In genomic region chrX:13250163-13250562, ce11 we compare ENCODE assay signal across 1 worm cellular context.
TF ChIP-seq lines count a peak whose summit lies in the region.

No protein-coding gene starts in this region.

TF ChIP-seq in whole organism, L1 larva, 84 proteins besides CTCF, POLR2A, EP300 and RAD21 (continued from another document):
- TF ChIP-seq fkh-4 (tag; optimal IDR thresholded peaks at IDR 0.05; lab: Kevin White, UChicago; ENCODE audit: borderline replicate concordance) (no peak), unc-30 (tag; optimal IDR thresholded peaks at IDR 0.05; lab: Kevin White, UChicago) (no peak), C34B4.2 (tag; optimal IDR thresholded peaks at IDR 0.05; lab: Kevin White, UChicago) (no peak), efl-1 (optimal IDR thresholded peaks at IDR 0.05; lab: Kevin White, UChicago) (no peak), efl-1 (GFP tag; optimal IDR thresholded peaks at IDR 0.05 in 1 of 2; lab: Kevin White, UChicago) (no peak), unc-130 (tag; optimal IDR thresholded peaks at IDR 0.05; lab: Kevin White, UChicago) (peak; percentile 63), lin-13 (GFP tag; optimal IDR thresholded peaks at IDR 0.05; lab: Kevin White, UChicago) (no peak), nhr-19 (GFP tag; conservative IDR thresholded peaks at IDR 0.05; lab: Robert Waterston, UW) (peak; percentile 29; the same call in 1 of the 2 replicates), unc-86 (tag; optimal IDR thresholded peaks at IDR 0.05; lab: Kevin White, UChicago) (no peak), nhr-71 (tag; optimal IDR thresholded peaks at IDR 0.05; lab: Kevin White, UChicago) (peak; percentile 74), hlh-17 (GFP tag; optimal IDR thresholded peaks at IDR 0.05; lab: Kevin White, UChicago; ENCODE audit: borderline replicate concordance) (no peak), nhr-77 (tag; optimal IDR thresholded peaks at IDR 0.05; lab: Kevin White, UChicago) (peak; percentile 64), unc-98 (GFP tag; IDR thresholded peaks at IDR 0.05; lab: Robert Waterston, UW) (no peak), vab-15 (tag; optimal IDR thresholded peaks at IDR 0.05; lab: Kevin White, UChicago) (no peak), nhr-20 (tag; optimal IDR thresholded peaks at IDR 0.05; lab: Kevin White, UChicago) (peak; percentile 89), nhr-90 (tag; optimal IDR thresholded peaks at IDR 0.05; lab: Kevin White, UChicago; ENCODE audit: poor library complexity) (peak; percentile 64), mdl-1 (tag; optimal IDR thresholded peaks at IDR 0.05; lab: Kevin White, UChicago) (peak in 1 of 2 experiments; percentile 91), nhr-12 (tag; optimal IDR thresholded peaks at IDR 0.05; lab: Kevin White, UChicago) (no peak), mab-9 (GFP tag; IDR thresholded peaks at IDR 0.05; lab: Robert Waterston, UW) (no peak), ceh-90 (tag; optimal IDR thresholded peaks at IDR 0.05; lab: Kevin White, UChicago) (no peak), ceh-88 (GFP tag; IDR thresholded peaks at IDR 0.05; lab: Robert Waterston, UW) (no peak), hlh-4 (tag; optimal IDR thresholded peaks at IDR 0.05; lab: Kevin White, UChicago) (no peak), F16B12.6 (tag; optimal IDR thresholded peaks at IDR 0.05; lab: Kevin White, UChicago) (no peak), ceh-8 (GFP tag; optimal IDR thresholded peaks at IDR 0.05; lab: Kevin White, UChicago) (no peak), nhr-28 (tag; optimal IDR thresholded peaks at IDR 0.05; lab: Kevin White, UChicago) (no peak), efl-3 (GFP tag; optimal IDR thresholded peaks at IDR 0.05; lab: Kevin White, UChicago) (no peak), snpc-4 (tag; optimal IDR thresholded peaks at IDR 0.05; lab: Kevin White, UChicago) (no peak), pqm-1 (tag; optimal IDR thresholded peaks at IDR 0.05; lab: Kevin White, UChicago) (no peak)
